Worm (Caenorhabditis elegans): ENCODE data around the gene pdf-2.

The pdf-2 gene

ce11 chrX:2212141-2212540 is 49.0 kb downstream of the pdf-2 start:
- no peak for TF ChIP-seq sma-9 (GFP tag; optimal IDR thresholded peaks at IDR 0.05)
- TF ChIP-seq sma-9 (tag; optimal IDR thresholded peaks at IDR 0.05): no peak
- no peak for TF ChIP-seq ztf-11 (tag; optimal IDR thresholded peaks at IDR 0.05)
- no peak for TF ChIP-seq snpc-4 (tag; optimal IDR thresholded peaks at IDR 0.05)
- no peak for TF ChIP-seq C34F6.9 (tag; optimal IDR thresholded peaks at IDR 0.05)
- peak; percentile 99 for TF ChIP-seq peb-1 (tag; optimal IDR thresholded peaks at IDR 0.05)
- no peak for TF ChIP-seq nhr-77 (tag; optimal IDR thresholded peaks at IDR 0.05)

- TF ChIP-seq lin-13 (GFP tag; optimal IDR thresholded peaks at IDR 0.05) (no peak), blmp-1 (tag; optimal IDR thresholded peaks at IDR 0.05; ENCODE audit: insufficient read depth) (peak; percentile 55)
These were observed 49.5 kb downstream of the pdf-2 start for ce11 chrX:2212712-2213111.
